Fruit fly (Drosophila melanogaster) whole organism, embryonic: ENCODE results near the gene CG31087.

ENCODE experiments used
- CG13424 ChIP-seq: fragments of 200-800 bp; sonication (Bioruptor generic); optimal IDR thresholded peaks from 2 replicates; lab custom pipeline; 2019; ENCODE audit warnings: missing biosample characterization, mild to moderate bottlenecking, missing genetic modification characterization, moderate library complexity
- CG15514 ChIP-seq: fragments of 200-800 bp; sonication (Bioruptor generic); optimal IDR thresholded peaks from 3 replicates; lab custom pipeline; 2017; ENCODE audit warnings: missing biosample characterization, missing genetic modification characterization, mild to moderate bottlenecking, moderate library complexity, missing genetic modification reagents
- Drgx ChIP-seq: fragments of 200-800 bp; sonication (Bioruptor generic); IDR thresholded peaks from 2 replicates; pipeline ENCODE4 v1.3.6; 2022; ENCODE audit warnings: missing biosample characterization, missing genetic modification characterization
- Stat92E ChIP-seq, 3 experiments: fragments of >200 bp in 2 of 3; fragments of 200-800 bp in 1 of 3; sonication (Bioruptor generic) in 1 of 3; optimal IDR thresholded peaks; 2 replicates each; lab custom pipeline; 2017 to 2019; ENCODE audit warnings: missing biosample characterization in 3 of 3, missing genetic modification characterization in 3 of 3, mild to moderate bottlenecking in 1 of 3, moderate library complexity in 1 of 3
- bigmax ChIP-seq: fragments of 200-800 bp; sonication (Bioruptor generic); optimal IDR thresholded peaks from 2 replicates; lab custom pipeline; 2018; ENCODE audit warnings: missing biosample characterization, mild to moderate bottlenecking, missing genetic modification characterization
- dimm ChIP-seq: fragments of 200-800 bp; sonication (Bioruptor generic); IDR thresholded peaks from 2 replicates; pipeline ENCODE4 v1.3.6; 2022; ENCODE audit warnings: missing biosample characterization, missing genetic modification characterization
- lola ChIP-seq, 3 experiments: fragments of >200 bp in 2 of 3; fragments of 200-800 bp in 1 of 3; sonication (Bioruptor generic) in 1 of 3; optimal IDR thresholded peaks; 2 replicates each; lab custom pipeline; 2017 to 2019; ENCODE audit warnings: missing biosample characterization in 3 of 3, missing genetic modification characterization in 3 of 3, mild to moderate bottlenecking in 1 of 3, moderate library complexity in 1 of 3

DNA sequence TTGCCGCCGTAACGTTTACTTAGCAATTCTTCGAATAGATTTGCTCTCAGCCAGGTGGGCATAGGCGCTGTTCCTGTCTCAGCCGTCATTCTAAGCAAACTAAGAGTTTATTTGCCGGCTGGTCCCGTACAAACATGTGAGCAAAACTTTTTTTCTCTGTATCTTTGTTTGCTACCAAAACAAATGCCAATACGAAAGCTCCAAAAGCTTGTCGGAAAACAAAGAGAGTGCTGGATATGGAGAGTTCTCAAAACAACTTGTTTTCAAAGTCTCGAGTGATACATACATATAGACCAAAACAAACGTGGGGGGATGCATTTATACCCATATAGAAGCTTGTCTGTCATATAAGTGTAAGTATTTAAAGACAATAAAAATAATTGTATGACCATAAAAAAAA is 2.4 kb upstream of the CG31087 start, which contains the start of gene CG10559:
- no peak for TF ChIP-seq lola (GFP tag; optimal IDR thresholded peaks at IDR 0.05; lab: Kevin White, UChicago)
- TF ChIP-seq CG13424 (tag; lab: Kevin White, UChicago) = no peak
- TF ChIP-seq Drgx (GFP tag; lab: Robert Waterston, UW) = no peak
- TF ChIP-seq bigmax = no peak
- TF ChIP-seq CG15514 (GFP tag; lab: Kevin White, UChicago) = no peak
- TF ChIP-seq dimm (GFP tag; lab: Robert Waterston, UW) = no peak
- TF ChIP-seq Stat92E (GFP tag; optimal IDR thresholded peaks at IDR 0.05; lab: Kevin White, UChicago) = no peak
